Worm (Caenorhabditis elegans) whole organism, L4/young adult: ENCODE data around the gene F57B1.1.

Experiments
- W03F9.2 ChIP-seq: fragments of 150-350 bp; optimal IDR thresholded peaks from 2 replicates; lab custom pipeline; 2014; ENCODE audit warnings: missing biosample characterization, missing genetic modification characterization
- dao-5 ChIP-seq: sonication (generic microtip); optimal IDR thresholded peaks from 2 replicates; lab custom pipeline; 2016; ENCODE audit warnings: missing genotype, missing genetic modification characterization, moderate library complexity, missing compliant biosample characterization
- him-1 ChIP-seq: sonication (generic microtip); optimal IDR thresholded peaks from 2 replicates; lab custom pipeline; 2016; ENCODE audit warnings: missing genotype, missing genetic modification reagents, missing genetic modification characterization, missing compliant biosample characterization

DNA sequence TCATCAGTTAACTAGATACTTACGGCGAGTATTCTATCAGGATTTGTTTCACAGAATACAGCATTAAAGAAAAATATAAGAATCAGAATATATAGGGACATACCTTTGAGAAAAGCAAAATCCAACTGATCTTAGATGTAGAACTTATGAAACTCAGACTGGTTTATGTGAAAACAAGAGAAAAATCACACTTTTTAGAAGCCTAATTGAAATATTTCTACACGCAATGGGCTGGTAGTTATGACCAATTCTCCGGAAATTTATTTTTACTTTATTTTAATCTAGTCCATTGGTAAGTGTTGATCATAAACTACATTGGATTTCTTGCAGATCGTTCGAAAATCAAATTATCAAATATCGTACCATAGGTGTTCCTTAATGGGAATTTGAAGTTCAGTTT, 11.3 kb downstream of the F57B1.1 start, which contains the start of gene T09E8.4:
- TF ChIP-seq dao-5 (no peak), W03F9.2 (tag; lab: Kevin White, UChicago) (no peak), him-1 (tag; lab: Kevin White, UChicago) (no peak)
